Fruit fly (Drosophila melanogaster): ENCODE data around the gene NTPase.

DNA sequence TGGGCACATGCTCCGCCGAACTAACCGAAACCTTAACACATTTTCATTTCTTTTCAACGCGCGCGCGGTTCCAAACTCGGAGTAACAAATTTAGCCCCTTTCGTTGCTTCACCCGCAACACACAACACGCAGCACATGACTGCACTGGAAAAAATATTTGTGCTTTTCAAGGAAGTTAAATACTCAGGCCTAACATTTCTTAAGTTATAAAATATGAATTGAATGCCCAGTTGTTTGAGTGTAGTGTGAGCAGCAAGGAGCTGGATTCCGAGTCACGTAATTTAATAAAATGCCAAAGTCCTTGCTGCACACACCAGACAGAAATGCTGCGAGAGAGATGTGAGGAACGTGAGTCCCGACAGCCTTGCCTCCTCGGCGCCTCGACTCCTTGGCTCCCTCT, 15.8 kb upstream of the NTPase start:
- TF ChIP-seq Hmr (GFP tag; optimal IDR thresholded peaks at IDR 0.05) (no peak), hbn (GFP tag; IDR thresholded peaks at IDR 0.05; ENCODE audit: partially characterized antibody) (no peak)

All from whole organism, embryonic.